Fruit fly (Drosophila melanogaster) whole organism, wandering third instar larva: ENCODE data around the gene Vps60.
A peak's percentile ranks its signal among the peaks of the same experiment; 100 is the strongest.

Source experiments
- Abd-B ChIP-seq: fragments of >200 bp; optimal IDR thresholded peaks from 2 replicates; lab custom pipeline; 2017; ENCODE audit warnings: missing biosample characterization, missing genetic modification characterization
- CG32264 ChIP-seq: fragments of 200-800 bp; sonication (Bioruptor generic); optimal IDR thresholded peaks from 2 replicates; lab custom pipeline; 2016; ENCODE audit warnings: missing biosample characterization, missing genetic modification characterization
- CG9705 ChIP-seq: fragments of 200-800 bp; sonication (Bioruptor generic); optimal IDR thresholded peaks from 2 replicates; lab custom pipeline; 2018; ENCODE audit warnings: missing biosample characterization, mild to moderate bottlenecking, missing genetic modification characterization
- CrebA ChIP-seq: fragments of 200-800 bp; sonication (Bioruptor generic); optimal IDR thresholded peaks from 2 replicates; lab custom pipeline; 2016; ENCODE audit warnings: missing biosample characterization, mild to moderate bottlenecking, missing genetic modification characterization, borderline replicate concordance
- Dfd ChIP-seq: fragments of >200 bp; optimal IDR thresholded peaks from 2 replicates; lab custom pipeline; 2017; ENCODE audit warnings: missing biosample characterization, missing genetic modification characterization
- Dif ChIP-seq: fragments of 200-275, 200-300 bp; sonication (Bioruptor generic); optimal IDR thresholded peaks from 2 replicates; lab custom pipeline; 2018; ENCODE audit warnings: missing biosample characterization, missing genetic modification characterization; ENCODE audit not compliant: partially characterized antibody
- GATAd ChIP-seq: sonication (Bioruptor generic); optimal IDR thresholded peaks from 2 replicates; lab custom pipeline; 2016; ENCODE audit warnings: missing biosample characterization, missing genetic modification characterization
- HLH106 ChIP-seq: fragments of 200-800 bp; optimal IDR thresholded peaks from 3 replicates; lab custom pipeline; 2019; ENCODE audit warnings: missing biosample characterization, mild to moderate bottlenecking, missing genetic modification characterization, moderate library complexity
- Hnf4 ChIP-seq: fragments of 200-800 bp; sonication (Bioruptor generic); optimal IDR thresholded peaks from 2 replicates; lab custom pipeline; 2016; ENCODE audit warnings: missing biosample characterization, mild to moderate bottlenecking, missing genetic modification characterization
- Hr78 ChIP-seq: fragments of >200 bp; optimal IDR thresholded peaks from 2 replicates; lab custom pipeline; 2017; ENCODE audit warnings: missing biosample characterization, missing genetic modification characterization
- Hr83 ChIP-seq: fragments of 200-300 bp; sonication (Bioruptor generic); optimal IDR thresholded peaks from 2 replicates; lab custom pipeline; 2016; ENCODE audit warnings: missing biosample characterization, mild to moderate bottlenecking, missing genetic modification characterization, moderate library complexity; ENCODE audit not compliant: poor library complexity, severe bottlenecking
- Jra ChIP-seq: sonication (Bioruptor generic); optimal IDR thresholded peaks from 2 replicates; lab custom pipeline; 2016; ENCODE audit warnings: missing biosample characterization, missing genetic modification characterization
- Mio ChIP-seq: sonication (Bioruptor generic); optimal IDR thresholded peaks from 2 replicates; lab custom pipeline; 2016; ENCODE audit warnings: missing biosample characterization, missing genetic modification characterization
- Myc ChIP-seq: fragments of >200 bp; optimal IDR thresholded peaks from 2 replicates; lab custom pipeline; 2017
- N ChIP-seq: fragments of >200 bp; optimal IDR thresholded peaks from 2 replicates; lab custom pipeline; 2018; ENCODE audit warnings: missing biosample characterization, missing external identifiers, missing genetic modification characterization
- OdsH ChIP-seq: fragments of 200-800 bp; sonication (Bioruptor generic); optimal IDR thresholded peaks from 2 replicates; lab custom pipeline; 2016; ENCODE audit warnings: missing biosample characterization, mild to moderate bottlenecking, missing genetic modification characterization
- Rel ChIP-seq, 2 experiments: fragments of 200-800 bp; sonication (Bioruptor generic) in 1 of 2; optimal IDR thresholded peaks; 2 replicates in 1 of 2; 3 replicates in 1 of 2; lab custom pipeline; 2016 to 2019; ENCODE audit warnings: mild to moderate bottlenecking in 2 of 2, missing biosample characterization in 2 of 2, missing genetic modification characterization in 2 of 2, moderate library complexity in 1 of 2
- Sp1 ChIP-seq: fragments of 200-800 bp; sonication (Bioruptor generic); optimal IDR thresholded peaks from 3 replicates; lab custom pipeline; 2019; ENCODE audit warnings: missing biosample characterization, mild to moderate bottlenecking, missing genetic modification characterization, moderate library complexity
- Vsx2 ChIP-seq: fragments of 200-300, 225-300 bp; sonication (Bioruptor generic); optimal IDR thresholded peaks from 2 replicates; lab custom pipeline; 2018; ENCODE audit warnings: missing biosample characterization, missing genetic modification characterization; ENCODE audit not compliant: partially characterized antibody
- br ChIP-seq: fragments of 200-800 bp; sonication (Bioruptor generic); optimal IDR thresholded peaks from 2 replicates; lab custom pipeline; 2016; ENCODE audit warnings: missing biosample characterization, missing genetic modification characterization
- brk ChIP-seq: fragments of 200-800 bp; sonication (Bioruptor generic); optimal IDR thresholded peaks from 2 replicates; lab custom pipeline; 2016; ENCODE audit warnings: missing biosample characterization, mild to moderate bottlenecking, missing genetic modification characterization
- dl ChIP-seq, 2 experiments: fragments of 175-275, 200-275 bp in 1 of 2; fragments of 200-275 bp in 1 of 2; sonication (Bioruptor generic); optimal IDR thresholded peaks; lab custom pipeline; 2018; ENCODE audit warnings: mild to moderate bottlenecking in 2 of 2, missing biosample characterization in 2 of 2, missing genetic modification characterization in 2 of 2, moderate library complexity in 2 of 2; ENCODE audit not compliant: partially characterized antibody in 2 of 2, insufficient read depth in 1 of 2
- dmrt93B ChIP-seq: fragments of 200-800 bp; sonication (Bioruptor generic); optimal IDR thresholded peaks from 2 replicates; lab custom pipeline; 2018; ENCODE audit warnings: missing biosample characterization, mild to moderate bottlenecking, missing genetic modification characterization
- dsf ChIP-seq: sonication (Bioruptor generic); optimal IDR thresholded peaks from 2 replicates; lab custom pipeline; 2016; ENCODE audit warnings: missing biosample characterization, missing genetic modification characterization, borderline replicate concordance
- ey ChIP-seq: fragments of 200-800 bp; sonication (Bioruptor generic); optimal IDR thresholded peaks from 2 replicates; lab custom pipeline; 2016; ENCODE audit warnings: missing biosample characterization, missing genetic modification characterization
- foxo ChIP-seq, 2 experiments: fragments of 200-800 bp; sonication (Bioruptor generic); optimal IDR thresholded peaks; 2 replicates in 1 of 2; 3 replicates in 1 of 2; lab custom pipeline; 2016 to 2017; ENCODE audit warnings: missing biosample characterization in 2 of 2, missing genetic modification characterization in 2 of 2
- fru ChIP-seq: fragments of 200-800 bp; sonication (Bioruptor generic); optimal IDR thresholded peaks from 3 replicates; lab custom pipeline; 2016; ENCODE audit warnings: missing biosample characterization, mild to moderate bottlenecking, missing genetic modification characterization
- h ChIP-seq: fragments of 200-800 bp; sonication (Bioruptor generic); optimal IDR thresholded peaks from 3 replicates; lab custom pipeline; 2016; ENCODE audit warnings: missing biosample characterization, mild to moderate bottlenecking, missing genetic modification characterization
- jim ChIP-seq: fragments of 175-275, 200-325 bp; sonication (Bioruptor generic); optimal IDR thresholded peaks from 2 replicates; lab custom pipeline; 2016; ENCODE audit warnings: missing biosample characterization, mild to moderate bottlenecking, missing genetic modification characterization
- lola ChIP-seq: fragments of >200 bp; optimal IDR thresholded peaks from 2 replicates; lab custom pipeline; 2017; ENCODE audit warnings: missing biosample characterization, missing genetic modification characterization
- pan ChIP-seq: fragments of >200 bp; optimal IDR thresholded peaks from 2 replicates; lab custom pipeline; 2017
- psq ChIP-seq: fragments of 200-800 bp; sonication (Bioruptor generic); optimal IDR thresholded peaks from 3 replicates; lab custom pipeline; 2017; ENCODE audit warnings: missing biosample characterization, mild to moderate bottlenecking, missing genetic modification characterization, moderate library complexity
- rgr ChIP-seq: fragments of 200-800 bp; sonication (Bioruptor generic); optimal IDR thresholded peaks from 3 replicates; lab custom pipeline; 2016; ENCODE audit warnings: missing biosample characterization, mild to moderate bottlenecking, missing genetic modification characterization
- sage ChIP-seq: fragments of 200-800 bp; sonication (Bioruptor generic); optimal IDR thresholded peaks from 2 replicates; lab custom pipeline; 2016; ENCODE audit warnings: missing biosample characterization, mild to moderate bottlenecking, missing genetic modification characterization
- sv ChIP-seq: fragments of 200-800 bp; sonication (Bioruptor generic); optimal IDR thresholded peaks from 3 replicates; lab custom pipeline; 2016; ENCODE audit warnings: missing biosample characterization, missing genetic modification characterization
- tai ChIP-seq: sonication (Bioruptor generic); optimal IDR thresholded peaks from 2 replicates; lab custom pipeline; 2016; ENCODE audit warnings: missing biosample characterization, missing genetic modification characterization
- usp ChIP-seq: fragments of >200 bp; optimal IDR thresholded peaks from 2 replicates; lab custom pipeline; 2017; ENCODE audit warnings: missing biosample characterization, missing genetic modification characterization
- woc ChIP-seq: sonication (Bioruptor generic); optimal IDR thresholded peaks from 2 replicates; lab custom pipeline; 2016; ENCODE audit warnings: missing biosample characterization, mild to moderate bottlenecking, missing genetic modification characterization

Gene Vps60

DNA sequence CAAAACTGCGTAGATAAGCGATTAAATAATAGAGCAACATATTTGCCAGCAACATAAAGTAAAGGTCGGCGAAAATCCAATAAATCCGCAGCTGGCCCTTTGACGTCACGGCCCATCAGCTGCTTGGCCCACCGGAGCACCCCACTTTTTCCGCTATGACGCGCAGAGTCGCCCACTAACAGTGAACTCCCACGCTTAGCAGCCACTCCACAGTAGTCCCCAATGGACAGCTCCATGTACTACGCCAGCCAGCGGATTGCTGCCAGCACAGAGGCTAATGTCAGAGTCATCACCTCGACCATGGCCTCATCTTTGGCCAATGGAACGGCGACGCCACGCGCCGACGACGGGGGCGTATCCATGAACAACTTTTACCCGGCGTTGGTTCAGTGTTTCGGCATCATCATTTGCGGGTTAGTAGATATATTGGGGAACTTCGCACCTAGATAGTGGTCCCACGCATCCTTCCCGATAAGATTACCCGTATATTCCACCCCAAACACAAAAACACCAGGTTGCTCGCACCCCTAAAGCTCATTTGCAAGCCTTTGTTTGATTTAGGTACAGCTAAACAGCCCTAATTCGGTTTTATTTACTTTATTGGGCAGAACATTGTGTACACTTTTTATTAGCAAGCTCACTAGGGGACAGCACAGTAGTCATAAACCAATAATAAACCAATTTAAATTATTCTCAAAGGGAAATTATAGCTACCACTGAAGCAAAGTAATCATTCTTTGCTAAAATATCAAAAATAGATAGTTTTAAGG lies 841 bp upstream of the Vps60 start:
- TF ChIP-seq Jra (GFP tag; lab: Kevin White, UChicago) (no peak), OdsH (GFP tag; lab: Kevin White, UChicago) (no peak), Dfd (no peak), br (GFP tag; lab: Kevin White, UChicago) (no peak), usp (GFP tag; lab: Kevin White, UChicago) (no peak), ey (GFP tag; lab: Kevin White, UChicago) (no peak), GATAd (GFP tag; lab: Kevin White, UChicago) (no peak)

DNA sequence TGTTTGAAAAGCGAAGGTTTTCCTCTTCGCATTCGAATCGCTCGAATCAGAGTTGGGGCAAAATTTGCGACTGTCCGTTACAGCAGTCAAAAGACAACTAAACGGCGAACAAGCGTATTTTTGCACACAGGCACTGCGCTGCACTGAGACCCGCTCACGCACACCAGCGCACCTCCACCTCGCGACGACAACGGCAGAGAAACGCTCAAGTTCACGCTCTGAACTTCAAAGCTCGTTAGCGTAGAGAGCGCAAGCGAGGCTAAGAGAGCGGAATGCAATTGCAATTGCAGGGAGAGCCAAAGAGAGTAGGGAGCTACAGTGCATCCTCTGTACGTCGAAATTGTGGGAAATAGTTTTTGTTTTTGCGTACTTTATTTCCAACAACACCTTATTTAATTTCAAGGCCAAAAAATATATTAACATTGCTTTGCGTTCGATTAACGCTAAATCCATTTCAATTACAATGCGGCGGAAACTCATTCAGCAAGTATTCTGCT lies 2.2 kb downstream of the Vps60 start, which contains the start of gene Eip74EF:
Gene Eip74EF (minus strand): TSS at position 117 of the 497 bp plus-strand sequence.
- peak; percentile 33 for TF ChIP-seq CG9705 (GFP tag; lab: Kevin White, UChicago)
- peak; percentile 77 for TF ChIP-seq ey (GFP tag; lab: Kevin White, UChicago)
- peak; percentile 78 for TF ChIP-seq woc (GFP tag; lab: Kevin White, UChicago)
- TF ChIP-seq lola (GFP tag; lab: Kevin White, UChicago) = no peak
- TF ChIP-seq Rel (GFP tag; optimal IDR thresholded peaks at IDR 0.05; lab: Kevin White, UChicago) = peak; percentile 80
- TF ChIP-seq Rel (tag; optimal IDR thresholded peaks at IDR 0.05; lab: Kevin White, UChicago) = peak; percentile 38
- peak; percentile 51 for TF ChIP-seq Hr83 (GFP tag; lab: Kevin White, UChicago)
- no peak for TF ChIP-seq GATAd (GFP tag; lab: Kevin White, UChicago)
- no peak for TF ChIP-seq Myc (lab: Kevin White, UChicago)
- no peak for TF ChIP-seq dmrt93B (GFP tag; lab: Kevin White, UChicago)
- peak; percentile 67 for TF ChIP-seq OdsH (GFP tag; lab: Kevin White, UChicago)
- TF ChIP-seq brk (GFP tag; lab: Kevin White, UChicago) = no peak
- peak; percentile 73 for TF ChIP-seq fru
- peak; percentile 96 to 98 for TF ChIP-seq dl (GFP tag; optimal IDR thresholded peaks at IDR 0.05; lab: Kevin White, UChicago; ENCODE audit: insufficient read depth in 1 of 2, partially characterized antibody in 2 of 2)
- TF ChIP-seq Hr78 (GFP tag; lab: Kevin White, UChicago) = no peak
- no peak for TF ChIP-seq jim
- peak; percentile 52 for TF ChIP-seq Sp1 (GFP tag; lab: Kevin White, UChicago)
- peak; percentile 4 to 74 for TF ChIP-seq foxo (GFP tag; optimal IDR thresholded peaks at IDR 0.05; lab: Kevin White, UChicago)
- TF ChIP-seq Mio (GFP tag; lab: Kevin White, UChicago) = no peak
- TF ChIP-seq rgr (GFP tag; lab: Kevin White, UChicago) = peak; percentile 69
- peak; percentile 59 for TF ChIP-seq CrebA (GFP tag; lab: Kevin White, UChicago)
- TF ChIP-seq sv (GFP tag; lab: Kevin White, UChicago) = no peak
- peak; percentile 86 for TF ChIP-seq Vsx2 (GFP tag; lab: Kevin White, UChicago)
- TF ChIP-seq usp (GFP tag; lab: Kevin White, UChicago) = no peak
- no peak for TF ChIP-seq Abd-B (GFP tag; lab: Kevin White, UChicago)
- TF ChIP-seq N (GFP tag; lab: Kevin White, UChicago) = peak; percentile 30
- peak; percentile 74 for TF ChIP-seq tai (GFP tag; lab: Kevin White, UChicago)
- TF ChIP-seq CG32264 = peak; percentile 26
- TF ChIP-seq Jra (GFP tag; lab: Kevin White, UChicago) = peak; percentile 45
- peak; percentile 56 for TF ChIP-seq psq (GFP tag; lab: Kevin White, UChicago)
- TF ChIP-seq pan (lab: Kevin White, UChicago) = no peak
- no peak for TF ChIP-seq Dfd
- peak; percentile 74 for TF ChIP-seq h (GFP tag; lab: Kevin White, UChicago)
- peak; percentile 69 for TF ChIP-seq br (GFP tag; lab: Kevin White, UChicago)
- TF ChIP-seq HLH106 (tag; lab: Kevin White, UChicago) = peak; percentile 60
- no peak for TF ChIP-seq dsf
- TF ChIP-seq sage (GFP tag; lab: Kevin White, UChicago) = peak; percentile 71
- peak; percentile 56 for TF ChIP-seq Hnf4 (GFP tag; lab: Kevin White, UChicago)
- peak; percentile 96 for TF ChIP-seq Dif (GFP tag; lab: Kevin White, UChicago)
